Fruit fly (Drosophila melanogaster) whole organism, embryonic: ENCODE measurements around the gene RpS3.

ENCODE experiments used
- Adf1 ChIP-seq: fragments of 200-800 bp; sonication (Bioruptor generic); IDR thresholded peaks from 2 replicates; pipeline ENCODE4 v1.3.6; 2022; ENCODE audit warnings: missing biosample characterization, missing genetic modification characterization
- Asciz ChIP-seq: fragments of 200-800 bp; sonication (Bioruptor generic); optimal IDR thresholded peaks from 2 replicates; lab custom pipeline; 2017; ENCODE audit warnings: missing biosample characterization, mild to moderate bottlenecking, missing genetic modification characterization, missing genetic modification reagents
- BEAF-32 ChIP-seq: fragments of 200-800 bp; sonication (Bioruptor generic); optimal IDR thresholded peaks from 3 replicates; lab custom pipeline; 2017; ENCODE audit warnings: missing biosample characterization, missing genetic modification characterization, mild to moderate bottlenecking, moderate library complexity, missing genetic modification reagents
- CG10147 ChIP-seq: fragments of 200-800 bp; sonication (Bioruptor generic); optimal IDR thresholded peaks from 2 replicates; lab custom pipeline; 2019; ENCODE audit warnings: missing biosample characterization, mild to moderate bottlenecking, missing genetic modification characterization, moderate library complexity
- CG10565 ChIP-seq: fragments of 200-800 bp; sonication (Bioruptor generic); optimal IDR thresholded peaks from 3 replicates; lab custom pipeline; 2016; ENCODE audit warnings: missing biosample characterization, mild to moderate bottlenecking, missing genetic modification characterization
- CG12236 ChIP-seq: fragments of 200-800 bp; sonication (Bioruptor generic); optimal IDR thresholded peaks from 2 replicates; lab custom pipeline; 2016; ENCODE audit warnings: missing biosample characterization, missing genetic modification characterization
- CG1233 ChIP-seq: fragments of 200-800 bp; sonication (Bioruptor generic); optimal IDR thresholded peaks from 4 replicates; lab custom pipeline; 2018; ENCODE audit warnings: missing biosample characterization, mild to moderate bottlenecking, missing genetic modification characterization
- CG15073 ChIP-seq: fragments of 200-800 bp; sonication (Bioruptor generic); optimal IDR thresholded peaks from 2 replicates; lab custom pipeline; 2016; ENCODE audit warnings: missing biosample characterization, missing genetic modification characterization
- CG1529 ChIP-seq: fragments of 200-800 bp; sonication (Bioruptor generic); optimal IDR thresholded peaks from 3 replicates; lab custom pipeline; 2018; ENCODE audit warnings: missing biosample characterization, missing genetic modification characterization
- CG2129 ChIP-seq: fragments of 200-800 bp; sonication (Bioruptor generic); IDR thresholded peaks from 2 replicates; pipeline ENCODE4 v1.3.6; 2022; ENCODE audit warnings: missing biosample characterization, missing genetic modification characterization; ENCODE audit not compliant: partially characterized antibody
- CG2712 ChIP-seq: fragments of 200-800 bp; optimal IDR thresholded peaks from 3 replicates; lab custom pipeline; 2019; ENCODE audit warnings: missing biosample characterization, mild to moderate bottlenecking, missing genetic modification characterization, moderate library complexity
- CG31388 ChIP-seq: fragments of 200-800 bp; sonication (Bioruptor generic); optimal IDR thresholded peaks from 2 replicates; lab custom pipeline; 2016; ENCODE audit warnings: missing biosample characterization, missing genetic modification characterization
- CG33213 ChIP-seq: fragments of 200-800 bp; sonication (Bioruptor generic); optimal IDR thresholded peaks from 3 replicates; lab custom pipeline; 2016; ENCODE audit warnings: missing biosample characterization, missing genetic modification characterization
- CG3847 ChIP-seq: fragments of 200-800 bp; sonication (Bioruptor generic); IDR thresholded peaks from 2 replicates; pipeline ENCODE4 v1.3.6; 2022; ENCODE audit warnings: missing biosample characterization, missing genetic modification characterization
- CG4730 ChIP-seq: fragments of 200-800 bp; sonication (Bioruptor generic); IDR thresholded peaks from 2 replicates; pipeline ENCODE4 v1.3.6; 2022; ENCODE audit warnings: missing biosample characterization, missing genetic modification characterization
- CG4820 ChIP-seq: fragments of 200-800 bp; sonication (Bioruptor generic); optimal IDR thresholded peaks from 3 replicates; lab custom pipeline; 2016; ENCODE audit warnings: missing biosample characterization, missing genetic modification characterization
- CG8388 ChIP-seq: fragments of 200-800 bp; sonication (Bioruptor generic); optimal IDR thresholded peaks from 2 replicates; lab custom pipeline; 2019; ENCODE audit warnings: missing biosample characterization, mild to moderate bottlenecking, missing genetic modification characterization, moderate library complexity
- CG8765 ChIP-seq: fragments of 200-800 bp; sonication (Bioruptor generic); IDR thresholded peaks from 2 replicates; pipeline ENCODE4 v1.3.6; 2022; ENCODE audit warnings: missing biosample characterization, missing genetic modification characterization
- D19A ChIP-seq: fragments of 200-800 bp; optimal IDR thresholded peaks from 3 replicates; lab custom pipeline; 2019; ENCODE audit warnings: missing biosample characterization, mild to moderate bottlenecking, missing genetic modification characterization, moderate library complexity
- Dad ChIP-seq: fragments of 200-800 bp; sonication (Bioruptor generic); optimal IDR thresholded peaks from 3 replicates; lab custom pipeline; 2016; ENCODE audit warnings: missing biosample characterization, missing genetic modification characterization
- Dll ChIP-seq: fragments of 200-800 bp; sonication (Bioruptor generic); IDR thresholded peaks from 4 replicates; pipeline ENCODE4 v1.3.6; 2022; ENCODE audit warnings: missing biosample characterization, missing genetic modification characterization; ENCODE audit not compliant: partially characterized antibody
- Dp ChIP-seq: fragments of 200-800 bp; sonication (Bioruptor generic); optimal IDR thresholded peaks from 2 replicates; lab custom pipeline; 2018; ENCODE audit warnings: missing biosample characterization, mild to moderate bottlenecking, missing genetic modification characterization, moderate library complexity
- Gug ChIP-seq: fragments of 200-800 bp; sonication (Bioruptor generic); IDR thresholded peaks from 4 replicates; pipeline ENCODE4 v1.3.6; 2022; ENCODE audit warnings: missing biosample characterization, missing genetic modification characterization
- H2.0 ChIP-seq: fragments of 200-800 bp; sonication (Bioruptor generic); IDR thresholded peaks from 2 replicates; pipeline ENCODE4 v1.3.6; 2022; ENCODE audit warnings: missing biosample characterization, missing genetic modification characterization
- HmgD ChIP-seq: fragments of 200-800 bp; sonication (Bioruptor generic); optimal IDR thresholded peaks from 3 replicates; lab custom pipeline; 2016; ENCODE audit warnings: missing biosample characterization, missing genetic modification characterization
- Hmx ChIP-seq: fragments of 200-800 bp; sonication (Bioruptor generic); optimal IDR thresholded peaks from 2 replicates; lab custom pipeline; 2016; ENCODE audit warnings: missing biosample characterization, missing genetic modification characterization
- Hr78 ChIP-seq, 2 experiments: fragments of 200-800 bp in 1 of 2; fragments of >200 bp in 1 of 2; sonication (Bioruptor generic) in 1 of 2; optimal IDR thresholded peaks; 2 replicates each; lab custom pipeline; 2017 to 2019; ENCODE audit warnings: missing biosample characterization in 2 of 2, missing genetic modification characterization in 2 of 2, mild to moderate bottlenecking in 1 of 2, moderate library complexity in 1 of 2
- Meics ChIP-seq: fragments of 200-800 bp; sonication (Bioruptor generic); optimal IDR thresholded peaks from 2 replicates; lab custom pipeline; 2017; ENCODE audit warnings: missing biosample characterization, mild to moderate bottlenecking, missing genetic modification characterization
- PHDP ChIP-seq: fragments of 200-800 bp; sonication (Bioruptor generic); optimal IDR thresholded peaks from 3 replicates; lab custom pipeline; 2018; ENCODE audit warnings: missing biosample characterization, mild to moderate bottlenecking, missing genetic modification characterization, moderate library complexity
- Taf1 ChIP-seq: fragments of 200-800 bp; sonication (Bioruptor generic); IDR thresholded peaks from 2 replicates; pipeline ENCODE4 v1.3.6; 2022; ENCODE audit warnings: missing biosample characterization, missing genetic modification characterization
- Xrp1 ChIP-seq: fragments of 200-800 bp; sonication (Bioruptor generic); IDR thresholded peaks from 2 replicates; pipeline ENCODE4 v1.3.6; 2022; ENCODE audit warnings: missing biosample characterization, missing genetic modification characterization
- al ChIP-seq: fragments of 200-800 bp; sonication (Bioruptor generic); IDR thresholded peaks from 2 replicates; pipeline ENCODE4 v1.3.6; 2022; ENCODE audit warnings: missing biosample characterization, missing genetic modification characterization
- bbx ChIP-seq: fragments of 200-800 bp; sonication (Bioruptor generic); IDR thresholded peaks from 2 replicates; pipeline ENCODE4 v1.3.6; 2022; ENCODE audit warnings: missing biosample characterization, missing genetic modification characterization; ENCODE audit not compliant: partially characterized antibody
- bsh ChIP-seq, 2 experiments: fragments of 200-800 bp; sonication (Bioruptor generic); optimal IDR thresholded peaks; 2 replicates each; lab custom pipeline; 2017 to 2018; ENCODE audit warnings: mild to moderate bottlenecking in 2 of 2, missing biosample characterization in 2 of 2, missing genetic modification characterization in 2 of 2, moderate library complexity in 1 of 2
- ci ChIP-seq: fragments of 200-800 bp; sonication (Bioruptor generic); IDR thresholded peaks from 3 replicates; pipeline ENCODE4 v1.3.6; 2022; ENCODE audit warnings: missing biosample characterization, missing genetic modification characterization
- crp ChIP-seq, 2 experiments: fragments of 200-800 bp; sonication (Bioruptor generic); optimal IDR thresholded peaks; 2 replicates in 1 of 2; 3 replicates in 1 of 2; lab custom pipeline; 2017; ENCODE audit warnings: missing biosample characterization in 2 of 2, missing genetic modification characterization in 2 of 2, mild to moderate bottlenecking in 1 of 2, moderate library complexity in 1 of 2
- dysf ChIP-seq: fragments of 200-800 bp; sonication (Bioruptor generic); IDR thresholded peaks from 3 replicates; pipeline ENCODE4 v1.3.6; 2022; ENCODE audit warnings: missing biosample characterization, missing genetic modification characterization
- esg ChIP-seq: fragments of 200-800 bp; sonication (Bioruptor generic); conservative IDR thresholded peaks from 2 replicates; pipeline ENCODE4 v1.3.6; 2022; ENCODE audit warnings: missing biosample characterization, missing genetic modification characterization
- kah ChIP-seq: fragments of 200-800 bp; sonication (Bioruptor generic); optimal IDR thresholded peaks from 2 replicates; lab custom pipeline; 2018; ENCODE audit warnings: missing biosample characterization, mild to moderate bottlenecking, missing genetic modification characterization
- ken ChIP-seq: fragments of 200-800 bp; sonication (Bioruptor generic); IDR thresholded peaks from 3 replicates; pipeline ENCODE4 v1.3.6; 2022; ENCODE audit warnings: missing biosample characterization, missing genetic modification characterization
- lola ChIP-seq, 3 experiments: fragments of >200 bp in 2 of 3; fragments of 200-800 bp in 1 of 3; sonication (Bioruptor generic) in 1 of 3; optimal IDR thresholded peaks; 2 replicates each; lab custom pipeline; 2017 to 2019; ENCODE audit warnings: missing biosample characterization in 3 of 3, missing genetic modification characterization in 3 of 3, mild to moderate bottlenecking in 1 of 3, moderate library complexity in 1 of 3
- nerfin-1 ChIP-seq: fragments of 200-800 bp; sonication (Bioruptor generic); optimal IDR thresholded peaks from 3 replicates; lab custom pipeline; 2019; ENCODE audit warnings: missing biosample characterization, mild to moderate bottlenecking, missing genetic modification characterization, moderate library complexity
- onecut ChIP-seq: fragments of 200-800 bp; sonication (Bioruptor generic); IDR thresholded peaks from 2 replicates; pipeline ENCODE4 v1.3.6; 2022; ENCODE audit warnings: missing biosample characterization, missing genetic modification characterization
- org-1 ChIP-seq: fragments of 200-800 bp; sonication (Bioruptor generic); optimal IDR thresholded peaks from 2 replicates; lab custom pipeline; 2017; ENCODE audit warnings: missing biosample characterization, missing genetic modification characterization
- otp ChIP-seq: fragments of 200-800 bp; sonication (Bioruptor generic); IDR thresholded peaks from 3 replicates; pipeline ENCODE4, ENCODE4 v1.3.6; 2022; ENCODE audit warnings: missing biosample characterization, missing genetic modification characterization
- psq ChIP-seq: fragments of 200-800 bp; sonication (Bioruptor generic); optimal IDR thresholded peaks from 2 replicates; lab custom pipeline; 2017; ENCODE audit warnings: missing biosample characterization, missing genetic modification characterization
- pum ChIP-seq: fragments of 200-800 bp; sonication (Bioruptor generic); optimal IDR thresholded peaks from 2 replicates; lab custom pipeline; 2016; ENCODE audit warnings: missing biosample characterization, missing genetic modification characterization
- stc ChIP-seq: fragments of 200-800 bp; sonication (Bioruptor generic); IDR thresholded peaks from 2 replicates; pipeline ENCODE4 v1.3.6; 2022; ENCODE audit warnings: missing biosample characterization, missing genetic modification characterization
- usp ChIP-seq: fragments of >200 bp; optimal IDR thresholded peaks from 2 replicates; lab custom pipeline; 2017; ENCODE audit warnings: missing biosample characterization, missing genetic modification characterization

The RpS3 gene

dm6 chr3R:23332535-23333333 lies 25.9 kb upstream of the RpS3 start (continued):
- TF ChIP-seq Taf1, result 0 out of 2 replicates have a peak, but pooled peaks have one; percentile 27
- TF ChIP-seq Hr78 (GFP tag; optimal IDR thresholded peaks at IDR 0.05; lab: Kevin White, UChicago), result no peak
- peak; percentile 11; the same call in 1 of the 2 replicates for TF ChIP-seq al (GFP tag; lab: Robert Waterston, UW)
- no peak for TF ChIP-seq esg (GFP tag; lab: Robert Waterston, UW)
- peak; percentile 56; the same call in 2 of the 3 replicates for TF ChIP-seq dysf (GFP tag; lab: Robert Waterston, UW)
- peak; percentile 43 for TF ChIP-seq CG8388 (GFP tag; lab: Kevin White, UChicago)
- no peak for TF ChIP-seq CG3847 (GFP tag; lab: Robert Waterston, UW)
- TF ChIP-seq bsh (GFP tag; optimal IDR thresholded peaks at IDR 0.05; lab: Kevin White, UChicago), result peak in 1 of 2 experiments; percentile 70
- peak; percentile 56 for TF ChIP-seq CG1529 (GFP tag; lab: Kevin White, UChicago)
- peak; percentile 9 for TF ChIP-seq CG10147 (GFP tag; lab: Kevin White, UChicago)
- peak; percentile 19 for TF ChIP-seq pum (GFP tag; lab: Kevin White, UChicago)
- no peak for TF ChIP-seq Dll (GFP tag; lab: Robert Waterston, UW)
- TF ChIP-seq Xrp1 (GFP tag; lab: Robert Waterston, UW), result peak; percentile 69; the same call in 1 of the 2 replicates
- TF ChIP-seq CG15073 (GFP tag; lab: Kevin White, UChicago), result no peak
- TF ChIP-seq CG1233, result peak; percentile 39
- TF ChIP-seq CG4820 (GFP tag; lab: Kevin White, UChicago), result peak; percentile 1
- TF ChIP-seq kah, result no peak
- TF ChIP-seq BEAF-32 (GFP tag; lab: Kevin White, UChicago), result no peak
- peak; percentile 32 for TF ChIP-seq CG12236 (GFP tag; lab: Kevin White, UChicago)
- TF ChIP-seq CG8765 (GFP tag; lab: Robert Waterston, UW), result no peak
- TF ChIP-seq otp (GFP tag; lab: Robert Waterston, UW), result 0 out of 3 replicates have a peak, but pooled peaks have one; percentile 28
- no peak for TF ChIP-seq onecut (GFP tag; lab: Robert Waterston, UW)
- TF ChIP-seq CG4730 (GFP tag; lab: Robert Waterston, UW), result no peak
- TF ChIP-seq CG2712, result peak; percentile 72
- no peak for TF ChIP-seq ken (GFP tag; lab: Robert Waterston, UW)
- TF ChIP-seq bbx (GFP tag; lab: Robert Waterston, UW), result no peak
- no peak for TF ChIP-seq H2.0 (GFP tag; lab: Robert Waterston, UW)
- no peak for TF ChIP-seq Dad (GFP tag; lab: Kevin White, UChicago)
- no peak for TF ChIP-seq CG31388
- TF ChIP-seq CG10565 (GFP tag; lab: Kevin White, UChicago), result no peak
- peak; percentile 54 for TF ChIP-seq Meics (GFP tag; lab: Kevin White, UChicago)
- no peak for TF ChIP-seq CG2129
- peak; percentile 50 for TF ChIP-seq nerfin-1
- no peak for TF ChIP-seq crp (GFP tag; optimal IDR thresholded peaks at IDR 0.05; lab: Kevin White, UChicago)
- peak; percentile 10; the same call in 1 of the 2 replicates for TF ChIP-seq stc (GFP tag; lab: Robert Waterston, UW)
- TF ChIP-seq Asciz, result peak; percentile 79
- TF ChIP-seq PHDP, result peak; percentile 81
- peak; percentile 38 for TF ChIP-seq org-1 (GFP tag; lab: Kevin White, UChicago)
- TF ChIP-seq Gug (GFP tag; lab: Robert Waterston, UW), result no peak
- TF ChIP-seq Adf1 (GFP tag; lab: Robert Waterston, UW), result no peak
- TF ChIP-seq D19A (tag; lab: Kevin White, UChicago), result peak; percentile 59
- TF ChIP-seq lola (GFP tag; optimal IDR thresholded peaks at IDR 0.05; lab: Kevin White, UChicago), result peak in 1 of 3 experiments; percentile 59
- TF ChIP-seq Dp, result no peak
- TF ChIP-seq Hmx (GFP tag; lab: Kevin White, UChicago), result no peak
- no peak for TF ChIP-seq usp (GFP tag; lab: Kevin White, UChicago)
- no peak for TF ChIP-seq HmgD (GFP tag; lab: Kevin White, UChicago)
- no peak for TF ChIP-seq CG33213 (GFP tag; lab: Kevin White, UChicago)
- TF ChIP-seq psq (GFP tag; lab: Kevin White, UChicago), result no peak
- TF ChIP-seq ci (GFP tag; lab: Robert Waterston, UW), result no peak
